Fruit fly (Drosophila melanogaster): Measurements from ENCODE around the gene CG34367.

The CG34367 gene

DNA sequence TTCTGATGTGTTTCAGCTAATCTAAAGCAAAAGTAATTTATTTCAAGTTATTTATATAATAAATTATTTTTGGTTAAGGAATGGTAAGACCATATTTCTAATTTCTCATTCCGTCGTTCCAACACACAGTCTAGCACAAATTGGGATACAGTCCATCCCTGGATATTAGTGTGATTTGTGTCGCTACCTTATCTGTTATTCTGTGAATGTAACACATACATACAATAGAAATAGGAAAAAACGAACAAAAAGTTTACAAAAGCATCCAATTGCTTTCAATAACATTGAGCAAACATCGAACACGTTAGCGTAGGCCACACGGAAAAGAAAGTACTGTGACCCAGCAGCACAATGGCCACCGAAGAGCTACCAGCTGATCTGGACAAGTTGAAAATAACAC is 12.8 kb upstream of the CG34367 start, which contains the start of gene CG5056 (continued):
- TF ChIP-seq Sry-β (GFP tag; optimal IDR thresholded peaks at IDR 0.05) (peak; percentile 50), CG8765 (GFP tag; IDR thresholded peaks at IDR 0.05) (no peak), CG7928 (GFP tag; optimal IDR thresholded peaks at IDR 0.05) (peak; percentile 95), MBD-R2 (GFP tag; IDR thresholded peaks at IDR 0.05) (peak; percentile 85), HmgD (GFP tag; optimal IDR thresholded peaks at IDR 0.05) (no peak), CG8290 (GFP tag; optimal IDR thresholded peaks at IDR 0.05) (peak; percentile 12), CG8290 (tag; optimal IDR thresholded peaks at IDR 0.05) (no peak), Xrp1 (GFP tag; IDR thresholded peaks at IDR 0.05) (peak; percentile 17; the same call in 1 of the 2 replicates), Pdp1 (GFP tag; optimal IDR thresholded peaks at IDR 0.05) (peak in 1 of 2 experiments; percentile 88), amos (GFP tag; IDR thresholded peaks at IDR 0.05; ENCODE audit: partially characterized antibody) (peak; percentile 10; the same call in 1 of the 2 replicates), CG7987 (GFP tag; optimal IDR thresholded peaks at IDR 0.05) (peak; percentile 5), CG6791 (GFP tag; IDR thresholded peaks at IDR 0.05; ENCODE audit: partially characterized antibody) (0 out of 3 replicates have a peak, but pooled peaks have one; percentile 25), CoRest (tag; optimal IDR thresholded peaks at IDR 0.05) (no peak), CG15514 (GFP tag; optimal IDR thresholded peaks at IDR 0.05) (peak; percentile 31), crp (GFP tag; optimal IDR thresholded peaks at IDR 0.05) (peak in 1 of 2 experiments; percentile 66), zfh1 (GFP tag; IDR thresholded peaks at IDR 0.05) (no peak), her (GFP tag; optimal IDR thresholded peaks at IDR 0.05) (peak; percentile 95), CG9932 (GFP tag; IDR thresholded peaks at IDR 0.05) (peak; percentile 36; the same call in 1 of the 2 replicates), CG14667 (GFP tag; IDR thresholded peaks at IDR 0.05) (peak; percentile 30; the same call in 1 of the 2 replicates), CG12659 (GFP tag; optimal IDR thresholded peaks at IDR 0.05) (peak; percentile 75), dpn (GFP tag; optimal IDR thresholded peaks at IDR 0.05) (peak in 1 of 2 experiments; percentile 31), CG2712 (tag; optimal IDR thresholded peaks at IDR 0.05) (peak; percentile 63), phol (tag; optimal IDR thresholded peaks at IDR 0.05) (peak; percentile 40), CG2116 (GFP tag; optimal IDR thresholded peaks at IDR 0.05) (peak; percentile 56), vvl (GFP tag; IDR thresholded peaks at IDR 0.05) (0 out of 2 replicates have a peak, but pooled peaks have one; percentile 28), CG17361 (GFP tag; IDR thresholded peaks at IDR 0.05) (peak; percentile 54; the same call in 2 of the 3 replicates), dmrt11E (tag; optimal IDR thresholded peaks at IDR 0.05) (peak; percentile 13), Elba2 (GFP tag; optimal IDR thresholded peaks at IDR 0.05) (no peak), zf30C (GFP tag; optimal IDR thresholded peaks at IDR 0.05) (no peak), CG12391 (tag; optimal IDR thresholded peaks at IDR 0.05) (peak; percentile 47), BEAF-32 (GFP tag; optimal IDR thresholded peaks at IDR 0.05) (peak; percentile 44), CG2129 (GFP tag; IDR thresholded peaks at IDR 0.05; ENCODE audit: partially characterized antibody) (no peak), CG3995 (GFP tag; optimal IDR thresholded peaks at IDR 0.05) (peak; percentile 7), CG9797 (GFP tag; optimal IDR thresholded peaks at IDR 0.05) (peak; percentile 63), cg (GFP tag; optimal IDR thresholded peaks at IDR 0.05) (peak; percentile 64), CG18262 (tag; optimal IDR thresholded peaks at IDR 0.05) (peak; percentile 7), stwl (tag; optimal IDR thresholded peaks at IDR 0.05) (peak; percentile 59), row (GFP tag; IDR thresholded peaks at IDR 0.05) (peak; percentile 86), sug (tag; optimal IDR thresholded peaks at IDR 0.05) (peak; percentile 37), CG4424 (GFP tag; optimal IDR thresholded peaks at IDR 0.05) (peak; percentile 3), CG17802 (tag; optimal IDR thresholded peaks at IDR 0.05) (peak; percentile 83), CG15696 (tag; optimal IDR thresholded peaks at IDR 0.05) (peak; percentile 18), tx (GFP tag; optimal IDR thresholded peaks at IDR 0.05) (no peak), CG8924 (tag; optimal IDR thresholded peaks at IDR 0.05) (peak; percentile 59), Max (GFP tag; optimal IDR thresholded peaks at IDR 0.05) (peak; percentile 17), Dref (GFP tag; IDR thresholded peaks at IDR 0.05) (peak; percentile 39), CG1024 (GFP tag; IDR thresholded peaks at IDR 0.05) (peak; percentile 93), Ets97D (GFP tag; optimal IDR thresholded peaks at IDR 0.05) (peak; percentile 40), PHDP (tag; optimal IDR thresholded peaks at IDR 0.05) (peak; percentile 18)

Data from whole organism, embryonic.